Worm (Caenorhabditis elegans): ENCODE data around the gene R10E9.2.

DNA sequence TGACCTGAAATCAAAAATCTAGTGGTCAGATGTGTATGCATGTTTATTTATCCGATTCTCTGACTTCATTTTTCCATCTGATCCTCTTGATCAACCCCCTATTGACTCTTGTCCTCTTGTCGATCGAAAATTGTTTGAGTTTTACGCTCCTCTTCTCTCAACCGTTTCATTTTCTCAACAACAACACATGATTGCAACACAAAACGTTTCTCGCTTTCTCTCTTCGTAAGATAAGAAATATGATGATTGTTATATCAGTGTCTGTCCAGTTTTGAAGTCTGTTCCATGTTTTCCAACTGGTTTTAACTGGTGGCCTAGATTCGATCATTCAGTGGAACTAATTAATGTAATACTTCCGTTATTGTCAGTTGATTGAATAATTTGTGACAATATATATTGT lies 12.1 kb downstream of the R10E9.2 start:
- no peak for TF ChIP-seq cog-1 (tag; optimal IDR thresholded peaks at IDR 0.05)
- no peak for TF ChIP-seq ztf-23 (GFP tag; IDR thresholded peaks at IDR 0.05)
- no peak for TF ChIP-seq klf-2 (GFP tag; conservative IDR thresholded peaks at IDR 0.05)
- no peak for TF ChIP-seq flt-1 (GFP tag; IDR thresholded peaks at IDR 0.05)
- TF ChIP-seq tab-1 (GFP tag; IDR thresholded peaks at IDR 0.05), result no peak
- TF ChIP-seq T22C8.4 (GFP tag; IDR thresholded peaks at IDR 0.05), result no peak
- TF ChIP-seq med-1 (GFP tag; optimal IDR thresholded peaks at IDR 0.05; ENCODE audit: insufficient read depth), result no peak
- TF ChIP-seq ztf-29 (GFP tag; IDR thresholded peaks at IDR 0.05), result no peak
